Fruit fly (Drosophila melanogaster) whole organism, embryonic: Measurements from ENCODE around the gene CG14367.

Experiments used
- Abd-B ChIP-seq: fragments of 200-800 bp; sonication (Bioruptor generic); optimal IDR thresholded peaks from 2 replicates; lab custom pipeline; 2018; ENCODE audit warnings: missing biosample characterization, mild to moderate bottlenecking, missing genetic modification characterization, moderate library complexity
- Ada2b ChIP-seq: fragments of 200-800 bp; sonication (Bioruptor generic); IDR thresholded peaks from 2 replicates; pipeline ENCODE4 v1.3.6; 2022; ENCODE audit warnings: missing biosample characterization, missing genetic modification characterization
- BEAF-32 ChIP-seq: fragments of 200-800 bp; sonication (Bioruptor generic); optimal IDR thresholded peaks from 3 replicates; lab custom pipeline; 2017; ENCODE audit warnings: missing biosample characterization, missing genetic modification characterization, mild to moderate bottlenecking, moderate library complexity, missing genetic modification reagents
- Blimp-1 ChIP-seq: fragments of 200-800 bp; sonication (Bioruptor generic); optimal IDR thresholded peaks from 3 replicates; lab custom pipeline; 2018; ENCODE audit warnings: missing biosample characterization, missing genetic modification characterization, mild to moderate bottlenecking, moderate library complexity, missing genetic modification reagents
- CG10431 ChIP-seq: fragments of 200-800 bp; sonication (Bioruptor generic); optimal IDR thresholded peaks from 3 replicates; lab custom pipeline; 2018; ENCODE audit warnings: missing biosample characterization, mild to moderate bottlenecking, missing genetic modification characterization
- CG10565 ChIP-seq: fragments of 200-800 bp; sonication (Bioruptor generic); optimal IDR thresholded peaks from 3 replicates; lab custom pipeline; 2016; ENCODE audit warnings: missing biosample characterization, mild to moderate bottlenecking, missing genetic modification characterization
- CG12942 ChIP-seq: fragments of 200-800 bp; sonication (Bioruptor generic); optimal IDR thresholded peaks from 3 replicates; lab custom pipeline; 2016; ENCODE audit warnings: missing biosample characterization, missing genetic modification characterization
- CG13775 ChIP-seq: fragments of 200-800 bp; sonication (Bioruptor generic); optimal IDR thresholded peaks from 3 replicates; lab custom pipeline; 2017; ENCODE audit warnings: missing biosample characterization, mild to moderate bottlenecking, missing genetic modification characterization
- CG14050 ChIP-seq: fragments of 200-800 bp; sonication (Bioruptor generic); IDR thresholded peaks from 3 replicates; pipeline ENCODE4 v1.3.6; 2022; ENCODE audit warnings: missing biosample characterization, missing genetic modification characterization
- CG14860 ChIP-seq: fragments of 200-800 bp; sonication (Bioruptor generic); IDR thresholded peaks from 3 replicates; pipeline ENCODE4 v1.3.6; 2022; ENCODE audit warnings: missing biosample characterization, missing genetic modification characterization; ENCODE audit not compliant: partially characterized antibody
- CG15011 ChIP-seq: fragments of 200-800 bp; sonication (Bioruptor generic); optimal IDR thresholded peaks from 3 replicates; lab custom pipeline; 2018; ENCODE audit warnings: missing biosample characterization, mild to moderate bottlenecking, missing genetic modification characterization
- CG15073 ChIP-seq: fragments of 200-800 bp; sonication (Bioruptor generic); optimal IDR thresholded peaks from 2 replicates; lab custom pipeline; 2016; ENCODE audit warnings: missing biosample characterization, missing genetic modification characterization
- CG16813 ChIP-seq: fragments of 200-800 bp; sonication (Bioruptor generic); IDR thresholded peaks from 3 replicates; pipeline ENCODE4 v1.3.6; 2022; ENCODE audit warnings: missing biosample characterization, missing genetic modification characterization; ENCODE audit not compliant: partially characterized antibody
- CG17385 ChIP-seq: fragments of 200-800 bp; sonication (Bioruptor generic); optimal IDR thresholded peaks from 3 replicates; lab custom pipeline; 2018; ENCODE audit warnings: missing biosample characterization, mild to moderate bottlenecking, missing genetic modification characterization
- CG18599 ChIP-seq: fragments of 200-800 bp; sonication (Bioruptor generic); optimal IDR thresholded peaks from 3 replicates; lab custom pipeline; 2017; ENCODE audit warnings: missing biosample characterization, missing genetic modification characterization, mild to moderate bottlenecking, moderate library complexity, missing genetic modification reagents
- CG2889 ChIP-seq: fragments of 200-800 bp; sonication (Bioruptor generic); IDR thresholded peaks from 3 replicates; pipeline ENCODE4 v1.3.6; 2022; ENCODE audit warnings: missing biosample characterization, missing genetic modification characterization
- CG31224 ChIP-seq: fragments of 200-800 bp; sonication (Bioruptor generic); IDR thresholded peaks from 2 replicates; pipeline ENCODE4 v1.3.6; 2022; ENCODE audit warnings: missing biosample characterization, missing genetic modification characterization
- CG32532 ChIP-seq: fragments of 200-800 bp; sonication (Bioruptor generic); IDR thresholded peaks from 2 replicates; pipeline ENCODE4 v1.3.6; 2022; ENCODE audit warnings: missing biosample characterization, missing genetic modification characterization
- CG3726 ChIP-seq: fragments of 200-800 bp; sonication (Bioruptor generic); IDR thresholded peaks from 3 replicates; pipeline ENCODE4, ENCODE4 v1.3.6; 2022; ENCODE audit warnings: missing biosample characterization, missing genetic modification characterization
- CG4360 ChIP-seq: fragments of 200-800 bp; sonication (Bioruptor generic); IDR thresholded peaks from 2 replicates; pipeline ENCODE4 v1.3.6; 2022; ENCODE audit warnings: missing biosample characterization, missing genetic modification characterization
- CG5953 ChIP-seq: fragments of 200-800 bp; sonication (Bioruptor generic); IDR thresholded peaks from 2 replicates; pipeline ENCODE4 v1.3.6; 2022; ENCODE audit warnings: missing biosample characterization, missing genetic modification characterization
- CG6683 ChIP-seq: fragments of 200-800 bp; sonication (Bioruptor generic); optimal IDR thresholded peaks from 2 replicates; lab custom pipeline; 2017; ENCODE audit warnings: missing biosample characterization, mild to moderate bottlenecking, missing genetic modification characterization, missing genetic modification reagents
- CG7987 ChIP-seq: fragments of 200-800 bp; sonication (Bioruptor generic); optimal IDR thresholded peaks from 2 replicates; lab custom pipeline; 2018; ENCODE audit warnings: missing biosample characterization, mild to moderate bottlenecking, missing genetic modification characterization, moderate library complexity
- CrebB ChIP-seq: fragments of 200-800 bp; sonication (Bioruptor generic); optimal IDR thresholded peaks from 3 replicates; lab custom pipeline; 2018; ENCODE audit warnings: missing biosample characterization, mild to moderate bottlenecking, missing genetic modification characterization
- Elba2 ChIP-seq: fragments of 200-800 bp; sonication (Bioruptor generic); optimal IDR thresholded peaks from 3 replicates; lab custom pipeline; 2016; ENCODE audit warnings: missing biosample characterization, missing genetic modification characterization
- H15 ChIP-seq: fragments of 200-800 bp; sonication (Bioruptor generic); IDR thresholded peaks from 3 replicates; pipeline ENCODE4 v1.3.6; 2022; ENCODE audit warnings: missing biosample characterization, missing genetic modification characterization
- HLH54F ChIP-seq: fragments of 200-800 bp; sonication (Bioruptor generic); optimal IDR thresholded peaks from 3 replicates; lab custom pipeline; 2016; ENCODE audit warnings: missing biosample characterization, missing genetic modification characterization
- HmgZ ChIP-seq: fragments of 200-800 bp; sonication (Bioruptor generic); optimal IDR thresholded peaks from 2 replicates; lab custom pipeline; 2018; ENCODE audit warnings: missing biosample characterization, mild to moderate bottlenecking, missing genetic modification characterization
- Max ChIP-seq: fragments of 200-800 bp; sonication (Bioruptor generic); optimal IDR thresholded peaks from 2 replicates; lab custom pipeline; 2016; ENCODE audit warnings: missing biosample characterization, mild to moderate bottlenecking, missing genetic modification characterization
- Mes4 ChIP-seq: fragments of 200-800 bp; sonication (Bioruptor generic); optimal IDR thresholded peaks from 2 replicates; lab custom pipeline; 2016; ENCODE audit warnings: missing biosample characterization, missing genetic modification characterization
- NC2α ChIP-seq: fragments of 200-800 bp; sonication (Bioruptor generic); optimal IDR thresholded peaks from 2 replicates; lab custom pipeline; 2016; ENCODE audit warnings: missing biosample characterization, missing genetic modification characterization
- NfI ChIP-seq: fragments of 200-800 bp; sonication (Bioruptor generic); optimal IDR thresholded peaks from 3 replicates; lab custom pipeline; 2018; ENCODE audit warnings: missing biosample characterization, mild to moderate bottlenecking, missing genetic modification characterization, moderate library complexity
- Rx ChIP-seq: fragments of 200-800 bp; sonication (Bioruptor generic); IDR thresholded peaks from 2 replicates; pipeline ENCODE4 v1.3.6; 2022; ENCODE audit warnings: missing biosample characterization, missing genetic modification characterization
- Spps ChIP-seq: fragments of 200-800 bp; sonication (Bioruptor generic); optimal IDR thresholded peaks from 2 replicates; lab custom pipeline; 2018; ENCODE audit warnings: missing biosample characterization, mild to moderate bottlenecking, missing genetic modification characterization
- Xbp1 ChIP-seq: fragments of 200-800 bp; sonication (Bioruptor generic); optimal IDR thresholded peaks from 3 replicates; lab custom pipeline; 2016; ENCODE audit warnings: missing biosample characterization, mild to moderate bottlenecking, missing genetic modification characterization
- bcd ChIP-seq: fragments of 200-800 bp; sonication (Bioruptor generic); optimal IDR thresholded peaks from 2 replicates; lab custom pipeline; 2017; ENCODE audit warnings: missing biosample characterization, mild to moderate bottlenecking, missing genetic modification characterization
- cato ChIP-seq: fragments of 200-800 bp; sonication (Bioruptor generic); optimal IDR thresholded peaks from 2 replicates; lab custom pipeline; 2016; ENCODE audit warnings: missing biosample characterization, missing genetic modification characterization, borderline replicate concordance
- chm ChIP-seq: fragments of 200-800 bp; sonication (Bioruptor generic); IDR thresholded peaks from 2 replicates; pipeline ENCODE4 v1.3.6; 2022; ENCODE audit warnings: missing biosample characterization, missing genetic modification characterization
- ems ChIP-seq: fragments of 200-800 bp; sonication (Bioruptor generic); optimal IDR thresholded peaks from 3 replicates; lab custom pipeline; 2016; ENCODE audit warnings: missing biosample characterization, missing genetic modification characterization
- eve ChIP-seq, 2 experiments: fragments of >200 bp; optimal IDR thresholded peaks; 2 replicates each; lab custom pipeline; 2017; ENCODE audit warnings: missing biosample characterization in 2 of 2, missing genetic modification characterization in 2 of 2
- eyg ChIP-seq: fragments of 200-800 bp; sonication (Bioruptor generic); optimal IDR thresholded peaks from 3 replicates; lab custom pipeline; 2016; ENCODE audit warnings: missing biosample characterization, missing genetic modification characterization
- mld ChIP-seq: fragments of 200-800 bp; sonication (Bioruptor generic); IDR thresholded peaks from 3 replicates; pipeline ENCODE4 v1.3.6; 2022; ENCODE audit warnings: missing biosample characterization, missing genetic modification characterization; ENCODE audit not compliant: partially characterized antibody
- otp ChIP-seq: fragments of 200-800 bp; sonication (Bioruptor generic); IDR thresholded peaks from 3 replicates; pipeline ENCODE4, ENCODE4 v1.3.6; 2022; ENCODE audit warnings: missing biosample characterization, missing genetic modification characterization
- sens-2 ChIP-seq: fragments of 200-800 bp; sonication (Bioruptor generic); IDR thresholded peaks from 2 replicates; pipeline ENCODE4 v1.3.6; 2022; ENCODE audit warnings: missing biosample characterization, missing genetic modification characterization
- slou ChIP-seq: fragments of 200-800 bp; sonication (Bioruptor generic); optimal IDR thresholded peaks from 3 replicates; lab custom pipeline; 2016; ENCODE audit warnings: missing biosample characterization, missing genetic modification characterization
- sqz ChIP-seq: fragments of 200-800 bp; sonication (Bioruptor generic); optimal IDR thresholded peaks from 3 replicates; lab custom pipeline; 2018; ENCODE audit warnings: missing biosample characterization, mild to moderate bottlenecking, missing genetic modification characterization
- tgo ChIP-seq: fragments of 200-800 bp; sonication (Bioruptor generic); IDR thresholded peaks from 3 replicates; pipeline ENCODE4 v1.3.6; 2022; ENCODE audit warnings: missing biosample characterization, missing genetic modification characterization
- trem ChIP-seq: fragments of 200-800 bp; optimal IDR thresholded peaks from 3 replicates; lab custom pipeline; 2019; ENCODE audit warnings: missing biosample characterization, mild to moderate bottlenecking, missing genetic modification characterization, moderate library complexity
- vfl ChIP-seq: fragments of 200-800 bp; sonication (Bioruptor generic); optimal IDR thresholded peaks from 2 replicates; lab custom pipeline; 2016; ENCODE audit warnings: missing biosample characterization, missing genetic modification characterization

Gene CG14367

dm6 chr3R:13660924-13661659 lies 32.8 kb upstream of the CG14367 start, which contains the start of gene B52 (continued):
- TF ChIP-seq CG13775 (GFP tag; lab: Kevin White, UChicago), result peak; percentile 66
- TF ChIP-seq CrebB (tag; lab: Kevin White, UChicago), result peak; percentile 80
- no peak for TF ChIP-seq CG10565 (GFP tag; lab: Kevin White, UChicago)
- TF ChIP-seq CG7987 (GFP tag; lab: Kevin White, UChicago), result peak; percentile 93
- no peak for TF ChIP-seq eve (GFP tag; optimal IDR thresholded peaks at IDR 0.05; lab: Kevin White, UChicago)
- peak; percentile 1 for TF ChIP-seq NC2α (GFP tag; lab: Kevin White, UChicago)
- no peak for TF ChIP-seq CG3726
- TF ChIP-seq CG17385 (GFP tag; lab: Kevin White, UChicago), result peak; percentile 79
- no peak for TF ChIP-seq CG4360 (GFP tag; lab: Robert Waterston, UW)
- peak; percentile 59 for TF ChIP-seq eyg
- TF ChIP-seq CG32532 (GFP tag; lab: Robert Waterston, UW), result peak; percentile 77
- peak; percentile 82 for TF ChIP-seq NfI (GFP tag; lab: Kevin White, UChicago)
- peak; percentile 35 for TF ChIP-seq Xbp1 (GFP tag; lab: Kevin White, UChicago)
- no peak for TF ChIP-seq CG5953 (GFP tag; lab: Robert Waterston, UW)
- peak; percentile 10 for TF ChIP-seq Abd-B (GFP tag; lab: Kevin White, UChicago)
- TF ChIP-seq tgo (GFP tag; lab: Robert Waterston, UW), result peak; percentile 23; the same call in 1 of the 3 replicates
- peak; percentile 98 for TF ChIP-seq CG10431
- peak; percentile 43 for TF ChIP-seq CG31224 (GFP tag; lab: Robert Waterston, UW)
- peak; percentile 93 for TF ChIP-seq Blimp-1 (GFP tag; lab: Kevin White, UChicago)
- no peak; the same call in 2 of the 3 replicates for TF ChIP-seq CG14860 (GFP tag; lab: Robert Waterston, UW)
- TF ChIP-seq BEAF-32 (GFP tag; lab: Kevin White, UChicago), result peak; percentile 73
- 0 out of 3 replicates have a peak, but pooled peaks have one; percentile 24 for TF ChIP-seq mld (GFP tag; lab: Robert Waterston, UW)
- TF ChIP-seq ems (GFP tag; lab: Kevin White, UChicago), result peak; percentile 51
- peak; percentile 8 for TF ChIP-seq CG6683 (GFP tag; lab: Kevin White, UChicago)
- no peak for TF ChIP-seq cato (GFP tag; lab: Kevin White, UChicago)
- peak; percentile 60; the same call in 2 of the 3 replicates for TF ChIP-seq H15 (GFP tag; lab: Robert Waterston, UW)
- peak; percentile 80; the same call in 1 of the 2 replicates for TF ChIP-seq chm
- TF ChIP-seq Ada2b, result no peak
- TF ChIP-seq CG18599, result peak; percentile 60
- TF ChIP-seq CG15073, result no peak
- peak; percentile 49; the same call in 1 of the 2 replicates for TF ChIP-seq Rx (GFP tag; lab: Robert Waterston, UW)
- peak; percentile 54 for TF ChIP-seq trem (tag; lab: Kevin White, UChicago)
- no peak for TF ChIP-seq CG14050 (GFP tag; lab: Robert Waterston, UW)
- TF ChIP-seq otp (GFP tag; lab: Robert Waterston, UW), result peak; percentile 81; the same call in 2 of the 3 replicates
- TF ChIP-seq slou (GFP tag; lab: Kevin White, UChicago), result no peak
- TF ChIP-seq CG2889 (GFP tag; lab: Robert Waterston, UW), result 0 out of 3 replicates have a peak, but pooled peaks have one; percentile 42
- peak; percentile 44 for TF ChIP-seq HLH54F (GFP tag; lab: Kevin White, UChicago)
- TF ChIP-seq Elba2 (GFP tag; lab: Kevin White, UChicago), result no peak
- TF ChIP-seq bcd, result peak; percentile 78
- TF ChIP-seq Max (GFP tag; lab: Kevin White, UChicago), result peak; percentile 40
- peak; percentile 51 for TF ChIP-seq CG15011 (GFP tag; lab: Kevin White, UChicago)
- peak; percentile 61 for TF ChIP-seq HmgZ (tag; lab: Kevin White, UChicago)
- TF ChIP-seq vfl (GFP tag; lab: Kevin White, UChicago), result peak; percentile 20
- peak; percentile 42 for TF ChIP-seq Spps
- TF ChIP-seq sens-2 (GFP tag; lab: Robert Waterston, UW), result peak; percentile 73
- peak; percentile 67 for TF ChIP-seq sqz (GFP tag; lab: Kevin White, UChicago)
- TF ChIP-seq Mes4 (GFP tag; lab: Kevin White, UChicago), result peak; percentile 86
- peak; percentile 60 for TF ChIP-seq CG16813
- no peak for TF ChIP-seq CG12942 (GFP tag; lab: Kevin White, UChicago)
